Worm (Caenorhabditis elegans) whole organism, L3 larva: Measurements from ENCODE around the gene C27F2.4.
A peak's percentile ranks its signal among the peaks of the same experiment; 100 is the strongest.

ENCODE experiments used
- R02D3.7 ChIP-seq: fragments of 150-350 bp; optimal IDR thresholded peaks from 2 replicates; lab custom pipeline; 2014; ENCODE audit warnings: missing biosample characterization, missing genetic modification characterization
- ZK546.5 ChIP-seq: sonication (generic microtip); optimal IDR thresholded peaks from 2 replicates; lab custom pipeline; 2017; ENCODE audit warnings: missing biosample characterization, missing genetic modification characterization
- aly-2 ChIP-seq: fragments of 150-350 bp; optimal IDR thresholded peaks from 2 replicates; lab custom pipeline; 2014; ENCODE audit warnings: missing biosample characterization, missing genetic modification characterization
- ama-1 ChIP-seq: fragments of 150-350 bp; optimal IDR thresholded peaks from 2 replicates; lab custom pipeline; 2018
- ceh-28 ChIP-seq: fragments of 150-350 bp; optimal IDR thresholded peaks from 2 replicates; lab custom pipeline; 2014; ENCODE audit warnings: missing biosample characterization, missing genetic modification reagents, missing genetic modification characterization
- ceh-82 ChIP-seq: fragments of 150-350 bp; optimal IDR thresholded peaks from 2 replicates; lab custom pipeline; 2014; ENCODE audit warnings: missing biosample characterization, missing genetic modification characterization
- ceh-9 ChIP-seq: sonication (generic microtip); optimal IDR thresholded peaks from 2 replicates; lab custom pipeline; 2018; ENCODE audit warnings: missing biosample characterization, missing genetic modification characterization
- egl-27 ChIP-seq: sonication (generic microtip); optimal IDR thresholded peaks from 4 replicates; lab custom pipeline; 2017; ENCODE audit warnings: missing biosample characterization, missing genetic modification reagents, missing genetic modification characterization
- egl-5 ChIP-seq: fragments of 150-350 bp; optimal IDR thresholded peaks from 2 replicates; lab custom pipeline; 2017; ENCODE audit warnings: missing biosample characterization, missing genetic modification reagents, missing genetic modification characterization, inconsistent platforms
- elt-1 ChIP-seq: fragments of 150-350 bp; optimal IDR thresholded peaks from 2 replicates; lab custom pipeline; 2014; ENCODE audit warnings: missing biosample characterization, missing genetic modification characterization
- elt-2 ChIP-seq: sonication (generic microtip); optimal IDR thresholded peaks from 2 replicates; lab custom pipeline; 2016; ENCODE audit warnings: missing genetic modification reagents, mild to moderate bottlenecking, missing genetic modification characterization, missing compliant biosample characterization
- elt-3 ChIP-seq, 3 experiments: fragments of 150-350 bp in 1 of 3; sonication (generic microtip) in 2 of 3; optimal IDR thresholded peaks; 2 replicates in 2 of 3; 4 replicates in 1 of 3; lab custom pipeline; 2014 to 2017; ENCODE audit warnings: missing biosample characterization in 3 of 3, missing genetic modification characterization in 3 of 3
- eor-1 ChIP-seq, 2 experiments: fragments of 150-350 bp; optimal IDR thresholded peaks; 2 replicates each; lab custom pipeline; 2014 to 2018; ENCODE audit warnings: missing biosample characterization in 2 of 2, missing genetic modification characterization in 2 of 2
- fkh-2 ChIP-seq: fragments of 150-350 bp; optimal IDR thresholded peaks from 2 replicates; lab custom pipeline; 2014; ENCODE audit warnings: missing biosample characterization, missing genetic modification reagents, missing genetic modification characterization
- fos-1 ChIP-seq: fragments of 150-350 bp; optimal IDR thresholded peaks from 2 replicates; lab custom pipeline; 2014; ENCODE audit warnings: missing biosample characterization, missing genetic modification characterization
- hmg-11 ChIP-seq: sonication (generic microtip); optimal IDR thresholded peaks from 2 replicates; lab custom pipeline; 2016; ENCODE audit warnings: missing genetic modification characterization, missing compliant biosample characterization
- lin-15B ChIP-seq: fragments of 150-350 bp; optimal IDR thresholded peaks from 2 replicates; lab custom pipeline; 2014; ENCODE audit warnings: missing biosample characterization, missing genetic modification characterization
- lin-39 ChIP-seq: fragments of 150-350 bp; optimal IDR thresholded peaks from 2 replicates; lab custom pipeline; 2018; ENCODE audit warnings: missing biosample characterization, missing genetic modification reagents, missing genetic modification characterization
- lsy-12 ChIP-seq: sonication (generic microtip); optimal IDR thresholded peaks from 2 replicates; lab custom pipeline; 2016; ENCODE audit warnings: mild to moderate bottlenecking, missing genetic modification characterization, missing compliant biosample characterization
- mdl-1 ChIP-seq: fragments of 150-350 bp; optimal IDR thresholded peaks from 2 replicates; lab custom pipeline; 2014; ENCODE audit warnings: missing biosample characterization, missing genetic modification characterization
- mml-1 ChIP-seq: fragments of 150-350 bp; sonication (generic microtip); optimal IDR thresholded peaks from 3 replicates; lab custom pipeline; 2014; ENCODE audit warnings: missing biosample characterization, missing genetic modification characterization
- nfya-1 ChIP-seq: sonication (generic microtip); optimal IDR thresholded peaks from 2 replicates; lab custom pipeline; 2017; ENCODE audit warnings: missing genetic modification characterization, mild to moderate bottlenecking, missing compliant biosample characterization, antibody characterized with exemption, moderate library complexity; ENCODE audit not compliant: insufficient read depth
- nhr-11 ChIP-seq: fragments of 150-350 bp; optimal IDR thresholded peaks from 2 replicates; lab custom pipeline; 2014; ENCODE audit warnings: missing biosample characterization, missing genetic modification characterization
- nhr-237 ChIP-seq: fragments of 150-350 bp; optimal IDR thresholded peaks from 2 replicates; lab custom pipeline; 2014; ENCODE audit warnings: missing biosample characterization, missing genetic modification characterization
- nhr-25 ChIP-seq: sonication (generic microtip); optimal IDR thresholded peaks from 2 replicates; lab custom pipeline; 2017; ENCODE audit warnings: missing biosample characterization, missing genetic modification characterization
- nhr-67 ChIP-seq: fragments of 150-350 bp; optimal IDR thresholded peaks from 2 replicates; lab custom pipeline; 2014; ENCODE audit warnings: missing biosample characterization, missing genetic modification characterization
- pqm-1 ChIP-seq: fragments of 150-350 bp; optimal IDR thresholded peaks from 2 replicates; lab custom pipeline; 2017; ENCODE audit warnings: missing biosample characterization, missing genetic modification characterization, inconsistent platforms
- sea-2 ChIP-seq: fragments of 150-350 bp; sonication (generic microtip); optimal IDR thresholded peaks from 4 replicates; lab custom pipeline; 2014; ENCODE audit warnings: missing biosample characterization, missing genetic modification reagents, missing genetic modification characterization
- skn-1 ChIP-seq: fragments of 150-350 bp; optimal IDR thresholded peaks from 2 replicates; lab custom pipeline; 2014; ENCODE audit warnings: missing biosample characterization, missing genetic modification characterization
- snpc-4 ChIP-seq: fragments of 150-350 bp; optimal IDR thresholded peaks from 2 replicates; lab custom pipeline; 2014; ENCODE audit warnings: missing biosample characterization, missing genetic modification characterization
- zag-1 ChIP-seq: fragments of 150-350 bp; optimal IDR thresholded peaks from 2 replicates; lab custom pipeline; 2014; ENCODE audit warnings: missing biosample characterization, missing genetic modification characterization

C27F2.4 gene

DNA sequence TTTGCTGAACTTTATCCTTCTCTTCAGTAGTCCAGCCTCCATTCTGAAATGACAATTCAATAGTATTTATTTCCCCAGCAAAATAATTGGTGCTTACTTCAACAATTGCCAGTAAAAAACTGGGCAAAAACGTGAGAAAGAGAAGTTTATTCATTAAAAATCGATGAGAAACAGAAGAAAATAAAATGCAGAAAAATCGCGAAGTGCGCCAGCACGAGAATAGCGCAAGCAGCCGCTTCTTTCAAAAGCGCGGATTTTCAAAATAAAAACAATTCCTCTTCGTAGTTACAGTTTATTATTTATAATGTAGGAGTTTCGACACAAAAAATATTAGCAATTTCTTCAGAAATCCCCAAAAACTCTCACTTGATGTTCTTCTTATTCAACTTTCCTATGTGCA, 2.8 kb upstream of the C27F2.4 start, which contains the start of gene C27F2.9 (continued):
- peak; percentile 84 for TF ChIP-seq lin-15B (tag; lab: Kevin White, UChicago)
- TF ChIP-seq ama-1 (lab: Kevin White, UChicago): peak; percentile 43
- TF ChIP-seq ceh-28 (tag; lab: Kevin White, UChicago): peak; percentile 75
- TF ChIP-seq sea-2 (GFP tag; lab: Kevin White, UChicago): no peak
- peak; percentile 67 for TF ChIP-seq lin-39 (tag; lab: Kevin White, UChicago)
- TF ChIP-seq ceh-9 (tag; lab: Kevin White, UChicago): no peak
- TF ChIP-seq nhr-11: peak; percentile 51
- peak; percentile 79 for TF ChIP-seq nhr-25 (tag; lab: Kevin White, UChicago)
- peak; percentile 27 for TF ChIP-seq ceh-82
- peak; percentile 34 for TF ChIP-seq pqm-1 (tag; lab: Kevin White, UChicago)

DNA sequence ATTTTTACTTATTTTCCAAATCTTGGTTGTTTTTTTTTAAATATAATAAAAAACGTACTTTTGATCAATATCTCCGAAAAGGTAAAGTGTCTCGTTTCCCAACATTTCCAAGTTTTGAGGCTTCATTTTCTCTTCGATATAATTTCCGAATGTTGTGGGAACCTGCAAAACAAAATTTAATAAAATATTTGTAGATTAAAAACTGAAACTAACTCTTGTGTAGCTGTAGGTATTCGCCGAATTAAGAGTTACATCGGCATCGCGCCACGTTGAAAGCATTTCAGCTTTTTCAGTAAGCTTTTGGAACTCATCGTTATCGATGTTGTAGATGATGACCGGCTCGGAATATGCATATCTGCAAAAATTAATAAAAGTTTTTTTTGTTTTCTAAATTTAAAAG, 2.3 kb upstream of the C27F2.4 start, which contains the start of gene vps-22:
vps-22 (minus strand) TSS at position 101 of the 400 bp plus-strand sequence.
- TF ChIP-seq eor-1 (tag; optimal IDR thresholded peaks at IDR 0.05; lab: Kevin White, UChicago): no peak
- TF ChIP-seq mdl-1 (tag; lab: Kevin White, UChicago): no peak
- TF ChIP-seq ceh-82: no peak

DNA sequence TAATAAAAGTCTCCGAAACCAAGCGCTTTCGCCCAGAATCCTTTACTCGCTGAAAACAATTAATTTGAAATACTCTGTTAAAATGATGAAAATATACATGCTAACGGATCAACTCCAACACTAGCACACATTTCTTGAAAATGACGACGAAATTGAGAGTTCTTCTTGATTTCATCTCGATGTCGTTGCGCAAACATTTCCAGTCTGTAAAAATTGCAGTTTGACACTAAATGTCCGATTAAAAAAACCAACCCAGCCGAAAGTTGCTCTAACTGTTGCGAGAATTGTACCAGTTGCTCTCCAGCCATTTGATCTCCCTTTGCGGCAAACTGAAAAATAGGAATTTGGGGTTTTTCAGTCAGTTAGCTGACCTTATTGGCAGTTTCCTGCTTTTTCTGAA, 1.2 kb upstream of the C27F2.4 start:
- TF ChIP-seq nhr-25 (tag; lab: Kevin White, UChicago): no peak
- no peak for TF ChIP-seq elt-3 (tag; optimal IDR thresholded peaks at IDR 0.05; lab: Kevin White, UChicago)
- no peak for TF ChIP-seq fos-1

- TF ChIP-seq mml-1 (tag; lab: Kevin White, UChicago) (no peak), nhr-25 (tag; lab: Kevin White, UChicago) (no peak), lin-39 (tag; lab: Kevin White, UChicago) (no peak), snpc-4 (tag; lab: Kevin White, UChicago) (no peak), eor-1 (tag; optimal IDR thresholded peaks at IDR 0.05; lab: Kevin White, UChicago) (no peak), elt-1 (tag; lab: Kevin White, UChicago) (no peak), ceh-28 (tag; lab: Kevin White, UChicago) (no peak), ceh-9 (tag; lab: Kevin White, UChicago) (no peak), hmg-11 (tag; lab: Kevin White, UChicago) (no peak), R02D3.7 (tag; lab: Kevin White, UChicago) (no peak), fkh-2 (no peak), lin-15B (tag; lab: Kevin White, UChicago) (no peak), ZK546.5 (tag; lab: Kevin White, UChicago) (no peak), egl-27 (no peak), skn-1 (tag; lab: Kevin White, UChicago) (no peak), elt-3 (tag; optimal IDR thresholded peaks at IDR 0.05; lab: Kevin White, UChicago) (no peak), lsy-12 (tag; lab: Kevin White, UChicago) (no peak)
Measured at ce11 chrIII:4956566-4956965, 3.5 kb downstream of the C27F2.4 start, which contains the start of gene C26E6.1. Gene C26E6.1, plus strand, starts transcription at chrIII:4956866.

DNA sequence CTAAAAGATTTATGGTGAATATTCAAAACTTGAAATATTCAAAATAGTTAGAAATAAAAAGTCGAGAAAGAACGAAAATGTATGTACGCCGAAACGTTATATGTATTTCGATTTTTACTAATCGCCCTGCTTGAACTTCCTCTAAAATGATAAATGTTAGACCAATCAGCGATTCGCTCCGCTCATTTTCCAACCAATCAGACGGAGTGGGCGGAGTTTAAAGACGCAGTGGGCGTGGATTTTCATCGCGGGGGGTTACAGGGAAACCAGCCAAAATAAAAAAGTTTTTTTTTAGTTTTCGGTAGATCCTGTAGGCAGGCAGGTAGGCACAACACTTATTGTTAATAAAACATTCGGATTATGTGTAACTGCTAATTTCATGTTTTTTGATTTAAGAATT, 7.1 kb downstream of the C27F2.4 start:
- peak; percentile 94 for TF ChIP-seq nfya-1 (tag; lab: Kevin White, UChicago)
- no peak for TF ChIP-seq ama-1 (lab: Kevin White, UChicago)

ce11 chrIII:4951824-4952223, 8.3 kb downstream of the C27F2.4 start, which contains the start of gene flh-2:
Gene flh-2, plus strand, starts transcription at chrIII:4952124.
- no peak for TF ChIP-seq elt-2 (tag; lab: Kevin White, UChicago)
- no peak for TF ChIP-seq eor-1 (tag; optimal IDR thresholded peaks at IDR 0.05; lab: Kevin White, UChicago)
- TF ChIP-seq ceh-28 (tag; lab: Kevin White, UChicago): no peak
- no peak for TF ChIP-seq mml-1 (tag; lab: Kevin White, UChicago)
- no peak for TF ChIP-seq ceh-9 (tag; lab: Kevin White, UChicago)
- no peak for TF ChIP-seq egl-5 (tag; lab: Kevin White, UChicago)
- no peak for TF ChIP-seq nfya-1 (tag; lab: Kevin White, UChicago)
- TF ChIP-seq nhr-11: no peak
- TF ChIP-seq lin-39 (tag; lab: Kevin White, UChicago): no peak
- TF ChIP-seq nhr-237 (tag; lab: Kevin White, UChicago): no peak
- TF ChIP-seq lsy-12 (tag; lab: Kevin White, UChicago): no peak
- TF ChIP-seq zag-1 (tag; lab: Kevin White, UChicago): no peak
- TF ChIP-seq skn-1 (tag; lab: Kevin White, UChicago): no peak
- no peak for TF ChIP-seq egl-27
- no peak for TF ChIP-seq aly-2 (tag; lab: Kevin White, UChicago)
- no peak for TF ChIP-seq elt-3 (tag; optimal IDR thresholded peaks at IDR 0.05; lab: Kevin White, UChicago)
- no peak for TF ChIP-seq ama-1 (lab: Kevin White, UChicago)
- TF ChIP-seq nhr-67 (tag; lab: Kevin White, UChicago): no peak
- no peak for TF ChIP-seq hmg-11 (tag; lab: Kevin White, UChicago)
- no peak for TF ChIP-seq lin-15B (tag; lab: Kevin White, UChicago)
- TF ChIP-seq, all 47 proteins: peak for 0
